Worm (Caenorhabditis elegans) whole organism, L4 larva: ENCODE results near the gene Y113G7C.1.
"Not testable (repeated sequence)": the region's sequence is repeated elsewhere in the genome, so short reads cannot be mapped to it uniquely, and the experiment has no call there.

Experiments
- D1046.2 ChIP-seq: fragments of 200-800 bp; sonication (Bioruptor generic); IDR thresholded peaks from 2 replicates; pipeline ENCODE4 v1.3.6; 2022; ENCODE audit warnings: missing genetic modification characterization, missing compliant biosample characterization
- F37D6.2 ChIP-seq: sonication (generic microtip); optimal IDR thresholded peaks from 2 replicates; lab custom pipeline; 2016; ENCODE audit warnings: mild to moderate bottlenecking, missing genetic modification characterization, missing compliant biosample characterization
- F44E2.7 ChIP-seq: fragments of 200-800 bp; sonication (Bioruptor generic); IDR thresholded peaks from 2 replicates; pipeline ENCODE4 v2.1.2; 2022; ENCODE audit warnings: missing genetic modification characterization, missing compliant biosample characterization
- F49E8.2 ChIP-seq: sonication (generic microtip); optimal IDR thresholded peaks from 2 replicates; lab custom pipeline; 2016; ENCODE audit warnings: missing compliant biosample characterization, mild to moderate bottlenecking, missing genetic modification characterization, borderline replicate concordance
- T26A8.4 ChIP-seq: fragments of 200-800 bp; sonication (Bioruptor generic); IDR thresholded peaks from 2 replicates; pipeline ENCODE4 v1.3.6; 2022; ENCODE audit warnings: missing genetic modification characterization, missing compliant biosample characterization
- Y48G9A.11 ChIP-seq: fragments of 200-800 bp; sonication (Bioruptor generic); IDR thresholded peaks from 2 replicates; pipeline ENCODE4 v1.3.6; 2022; ENCODE audit warnings: missing genetic modification reagents, missing genetic modification characterization, missing compliant biosample characterization
- ZK337.2 ChIP-seq: fragments of 200-800 bp; sonication (Bioruptor generic); IDR thresholded peaks from 2 replicates; pipeline ENCODE4 v1.3.6; 2022; ENCODE audit warnings: missing genetic modification reagents, missing genetic modification characterization, missing compliant biosample characterization
- aha-1 ChIP-seq: fragments of 150-350 bp; peaks from one replicate; lab custom pipeline; 2014; ENCODE audit warnings: missing biosample characterization, missing genetic modification characterization
- ceh-20 ChIP-seq: fragments of 200-800 bp; sonication (Bioruptor generic); IDR thresholded peaks from 2 replicates; pipeline ENCODE4 v1.3.6; 2022; ENCODE audit warnings: missing genetic modification reagents, missing genetic modification characterization, missing compliant biosample characterization
- daf-16 ChIP-seq, 3 experiments: sonication (generic microtip); optimal IDR thresholded peaks; 2 replicates each; lab custom pipeline; 2016 to 2017; ENCODE audit warnings: missing genetic modification characterization in 3 of 3, missing genetic modification reagents in 3 of 3, mild to moderate bottlenecking in 2 of 3, missing compliant biosample characterization in 2 of 3, missing biosample characterization in 1 of 3, moderate library complexity in 1 of 3
- daf-8 ChIP-seq: fragments of 200-800 bp; sonication (Bioruptor generic); IDR thresholded peaks from 2 replicates; pipeline ENCODE4 v1.3.6; 2022; ENCODE audit warnings: missing genetic modification characterization, missing compliant biosample characterization
- dmd-8 ChIP-seq: fragments of 200-800 bp; sonication (Bioruptor generic); IDR thresholded peaks from 2 replicates; pipeline ENCODE4 v1.3.6; 2022; ENCODE audit warnings: missing genetic modification characterization, missing compliant biosample characterization
- egl-43 ChIP-seq: fragments of 200-800 bp; sonication (Bioruptor generic); IDR thresholded peaks from 2 replicates; pipeline ENCODE4 v1.3.6; 2022; ENCODE audit warnings: missing genetic modification reagents, missing genetic modification characterization, missing compliant biosample characterization
- gei-8 ChIP-seq: fragments of 200-800 bp; sonication (Bioruptor generic); optimal IDR thresholded peaks from 2 replicates; lab custom pipeline; 2018; ENCODE audit warnings: mild to moderate bottlenecking, missing genetic modification characterization, missing compliant biosample characterization
- lim-7 ChIP-seq: fragments of 200-800 bp; sonication (Bioruptor generic); IDR thresholded peaks from 2 replicates; pipeline ENCODE4 v1.3.6; 2022; ENCODE audit warnings: missing genetic modification characterization, missing compliant biosample characterization
- lin-1 ChIP-seq: fragments of 200-800 bp; sonication (Bioruptor generic); IDR thresholded peaks from 2 replicates; pipeline ENCODE4 v1.3.6; 2022; ENCODE audit warnings: missing genetic modification reagents, missing genetic modification characterization, missing compliant biosample characterization
- lir-3 ChIP-seq: sonication (generic microtip); optimal IDR thresholded peaks from 2 replicates; lab custom pipeline; 2016; ENCODE audit warnings: mild to moderate bottlenecking, missing genetic modification characterization, missing compliant biosample characterization
- madf-9 ChIP-seq: fragments of 200-800 bp; sonication (Bioruptor generic); conservative IDR thresholded peaks from 2 replicates; pipeline ENCODE4 v1.3.6; 2022; ENCODE audit warnings: missing genetic modification reagents, missing genetic modification characterization, missing compliant biosample characterization
- mxl-2 ChIP-seq: fragments of 200-800 bp; sonication (Bioruptor generic); conservative IDR thresholded peaks from 2 replicates; pipeline ENCODE4 v1.3.6; 2022; ENCODE audit warnings: missing genetic modification reagents, missing genetic modification characterization, missing compliant biosample characterization
- nhr-25 ChIP-seq: sonication (generic microtip); optimal IDR thresholded peaks from 2 replicates; lab custom pipeline; 2017; ENCODE audit warnings: missing genetic modification characterization, mild to moderate bottlenecking, missing compliant biosample characterization, antibody characterized with exemption, moderate library complexity, borderline replicate concordance; ENCODE audit not compliant: insufficient read depth
- nhr-6 ChIP-seq: fragments of 150-350 bp; optimal IDR thresholded peaks from 2 replicates; lab custom pipeline; 2014; ENCODE audit warnings: missing biosample characterization, missing genetic modification characterization
- saeg-2 ChIP-seq: fragments of 200-800 bp; sonication (Bioruptor generic); IDR thresholded peaks from 2 replicates; pipeline ENCODE4 v1.3.6; 2022; ENCODE audit warnings: missing genetic modification reagents, missing genetic modification characterization, missing compliant biosample characterization
- sdz-12 ChIP-seq: fragments of 200-800 bp; sonication (Bioruptor generic); optimal IDR thresholded peaks from 2 replicates; lab custom pipeline; 2018; ENCODE audit warnings: mild to moderate bottlenecking, missing genetic modification characterization, missing compliant biosample characterization
- skn-1 ChIP-seq: fragments of 150-350 bp; optimal IDR thresholded peaks from 2 replicates; lab custom pipeline; 2014; ENCODE audit warnings: missing biosample characterization, missing genetic modification characterization
- unc-39 ChIP-seq: sonication (generic microtip); optimal IDR thresholded peaks from 2 replicates; lab custom pipeline; 2017; ENCODE audit warnings: missing biosample characterization, missing genetic modification characterization
- zag-1 ChIP-seq: fragments of 150-350 bp; optimal IDR thresholded peaks from 2 replicates; lab custom pipeline; 2014; ENCODE audit warnings: missing biosample characterization, missing genetic modification characterization
- zfp-3 ChIP-seq: fragments of 200-800 bp; sonication (Bioruptor generic); conservative IDR thresholded peaks from 2 replicates; pipeline ENCODE4 v1.3.6; 2022; ENCODE audit warnings: missing genetic modification reagents, missing genetic modification characterization, missing compliant biosample characterization

The Y113G7C.1 gene

ce11 chrV:20350382-20350781 lies 32.8 kb downstream of the Y113G7C.1 start:
- TF ChIP-seq madf-9 (GFP tag; lab: Robert Waterston, UW) (no peak), ceh-20 (GFP tag; lab: Robert Waterston, UW) (0 out of 2 replicates have a peak, but pooled peaks have one; percentile 30), lin-1 (GFP tag; lab: Robert Waterston, UW) (no peak), egl-43 (GFP tag; lab: Robert Waterston, UW) (peak; percentile 66), nhr-6 (tag; lab: Kevin White, UChicago) (no peak), daf-16 (GFP tag; optimal IDR thresholded peaks at IDR 0.05; lab: Kevin White, UChicago) (peak in 1 of 2 experiments; percentile 50), daf-16 (tag; optimal IDR thresholded peaks at IDR 0.05; lab: Kevin White, UChicago) (peak; percentile 10), daf-8 (0 out of 2 replicates have a peak, but pooled peaks have one; percentile 18), lim-7 (GFP tag; lab: Robert Waterston, UW) (0 out of 2 replicates have a peak, but pooled peaks have one; percentile 50), F44E2.7 (GFP tag; lab: Robert Waterston, UW) (peak; percentile 86; the same call in 1 of the 2 replicates), D1046.2 (GFP tag; lab: Robert Waterston, UW) (peak; percentile 65; the same call in 1 of the 2 replicates), unc-39 (tag; lab: Kevin White, UChicago) (no peak)
- TF ChIP-seq, all 104 proteins: peak for 7

DNA sequence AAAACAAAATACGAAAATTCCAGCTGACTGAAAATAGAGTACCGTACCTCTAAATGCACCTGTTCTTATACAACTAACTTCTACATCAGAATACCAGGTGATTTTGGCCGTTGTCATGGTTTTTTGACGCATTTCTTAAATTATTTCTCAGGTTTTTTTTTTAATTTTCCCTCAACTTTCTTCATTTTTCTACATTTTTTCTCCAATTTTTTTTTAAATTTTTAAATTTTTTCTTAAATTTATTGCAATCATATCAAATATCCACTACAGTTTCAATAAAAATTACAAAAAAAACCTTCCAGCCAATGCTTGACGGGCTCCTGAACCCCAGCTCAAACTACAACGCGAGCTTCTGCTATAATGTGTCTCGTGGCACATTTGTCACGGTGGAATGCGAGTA lies 33.7 kb downstream of the Y113G7C.1 start, which contains the start of gene K02E2.1:
Gene K02E2.1, plus strand, starts transcription at position 301 of the 400 bp plus-strand sequence.
- TF ChIP-seq egl-43 (GFP tag; lab: Robert Waterston, UW) (no peak), lir-3 (tag; lab: Kevin White, UChicago) (no peak), nhr-25 (no peak), Y48G9A.11 (GFP tag; lab: Robert Waterston, UW) (no peak), gei-8 (GFP tag; lab: Kevin White, UChicago) (no peak), sdz-12 (GFP tag; lab: Kevin White, UChicago) (no peak), zfp-3 (GFP tag; lab: Robert Waterston, UW) (no peak), skn-1 (no peak)

DNA sequence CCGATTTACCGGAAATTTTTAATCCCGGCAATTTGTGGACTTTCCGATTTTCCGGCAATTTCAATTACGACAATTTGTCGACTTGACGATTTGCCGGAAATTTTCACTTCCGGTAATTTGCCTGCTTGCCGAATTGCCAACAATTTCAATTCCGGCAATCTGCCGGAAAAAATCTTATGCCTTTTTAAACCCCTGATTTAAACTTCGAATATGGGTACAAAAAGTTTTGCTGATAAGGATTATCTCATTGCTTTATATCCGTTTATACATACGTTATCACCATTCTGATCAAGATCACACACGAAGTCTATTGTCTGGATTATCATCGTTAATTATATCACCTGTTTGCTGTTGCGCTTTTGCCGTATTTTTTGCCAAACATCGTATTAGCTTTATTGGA lies 38.9 kb downstream of the Y113G7C.1 start, which contains the start of gene grd-11:
Gene grd-11, plus strand, starts transcription at position 301 of the 400 bp plus-strand sequence.
- no peak for TF ChIP-seq mxl-2 (GFP tag; lab: Robert Waterston, UW)
- no peak for TF ChIP-seq ceh-20 (GFP tag; lab: Robert Waterston, UW)
- TF ChIP-seq ZK337.2 (GFP tag; lab: Robert Waterston, UW): no peak
- no peak for TF ChIP-seq T26A8.4 (GFP tag; lab: Robert Waterston, UW)
- TF ChIP-seq aha-1 (tag; lab: Kevin White, UChicago): peak; percentile 29
- TF ChIP-seq saeg-2 (GFP tag; lab: Robert Waterston, UW): no peak
- no peak for TF ChIP-seq F37D6.2 (tag; lab: Kevin White, UChicago)
- TF ChIP-seq, all 104 proteins: peak for 1

DNA sequence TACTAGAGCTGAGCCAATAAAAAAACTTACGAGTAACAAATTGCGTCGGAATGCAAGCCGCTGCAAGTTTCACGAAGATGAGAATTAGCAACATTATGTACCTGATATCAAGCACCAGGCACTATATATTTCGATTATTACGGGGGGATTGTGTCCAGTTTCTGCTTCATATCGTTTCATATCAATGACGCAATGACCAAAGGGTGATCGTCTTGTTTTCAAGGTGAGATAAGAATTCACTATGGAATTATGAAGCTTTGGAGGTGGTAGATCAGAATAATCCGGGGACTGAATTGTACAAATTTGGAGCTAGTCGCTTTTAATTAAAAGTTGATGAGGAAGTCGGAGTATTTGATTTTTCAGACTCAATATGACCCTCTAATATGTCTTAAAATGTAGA lies 49.3 kb downstream of the Y113G7C.1 start, which contains the start of gene K02E2.8:
Gene K02E2.8, minus strand, starts transcription at position 101 of the 400 bp plus-strand sequence.
- TF ChIP-seq gei-8 (GFP tag; lab: Kevin White, UChicago) (no peak), aha-1 (tag; lab: Kevin White, UChicago) (peak; percentile 6)
- TF ChIP-seq, all 104 proteins: peak for 1

DNA sequence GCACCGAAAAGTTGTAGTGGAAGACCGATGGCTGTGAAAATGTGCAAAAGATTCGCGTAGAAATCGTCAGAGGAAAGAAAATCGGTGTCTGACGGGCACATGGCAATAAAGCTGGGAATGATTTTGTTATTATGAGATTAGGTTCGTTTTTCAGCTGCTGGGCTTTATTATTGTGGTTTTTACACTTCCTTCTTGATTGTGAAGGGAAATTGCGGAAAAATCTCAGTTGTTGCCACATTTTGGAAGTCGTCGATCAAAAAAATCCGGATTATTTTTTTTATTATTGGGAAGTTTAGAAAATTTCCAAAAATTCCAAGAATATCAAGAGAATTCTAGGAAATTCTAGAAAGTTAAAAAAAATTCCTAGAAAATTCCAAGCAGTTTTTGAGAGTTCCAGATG lies 51.6 kb downstream of the Y113G7C.1 start, which contains the start of gene srh-177:
Gene srh-177, minus strand, starts transcription at position 101 of the 400 bp plus-strand sequence.
- not testable (repeated sequence) for TF ChIP-seq zag-1 (tag; lab: Kevin White, UChicago); F49E8.2 (tag; lab: Kevin White, UChicago); dmd-8 (GFP tag; lab: Robert Waterston, UW)
